Worm (Caenorhabditis elegans): ENCODE measurements around the gene tasp-1.
A peak's percentile ranks its signal among the peaks of the same experiment; 100 is the strongest.

tasp-1 gene

ce11 chrIII:10759050-10760023 lies at the start of gene tasp-1 (continued):
- peak in 1 of 2 experiments; percentile 89 for TF ChIP-seq ZK546.5 (tag; optimal IDR thresholded peaks at IDR 0.05)
- TF ChIP-seq ceh-20 (GFP tag; IDR thresholded peaks at IDR 0.05) = peak; percentile 100
- peak; percentile 88 for TF ChIP-seq egl-27 (tag; optimal IDR thresholded peaks at IDR 0.05)
- TF ChIP-seq lin-38 (GFP tag; IDR thresholded peaks at IDR 0.05) = peak; percentile 99
- peak; percentile 98 for TF ChIP-seq duxl-1 (tag; optimal IDR thresholded peaks at IDR 0.05; ENCODE audit: poor library complexity)
- TF ChIP-seq R02D3.7 (tag; optimal IDR thresholded peaks at IDR 0.05) = peak; percentile 71
- TF ChIP-seq cey-2 (tag; optimal IDR thresholded peaks at IDR 0.05; ENCODE audit: borderline replicate concordance, insufficient read depth) = peak; percentile 88
- peak; percentile 100 for TF ChIP-seq nhr-6 (tag; optimal IDR thresholded peaks at IDR 0.05)

- no peak for TF ChIP-seq lin-39 (tag; optimal IDR thresholded peaks at IDR 0.05)
- no peak for TF ChIP-seq hlh-30 (tag; optimal IDR thresholded peaks at IDR 0.05; ENCODE audit: insufficient read depth)
- TF ChIP-seq skn-1 (tag; optimal IDR thresholded peaks at IDR 0.05) = no peak
- peak; percentile 51 for TF ChIP-seq aha-1 (tag)
- TF ChIP-seq T26A8.4 (GFP tag; IDR thresholded peaks at IDR 0.05) = no peak
- no peak for TF ChIP-seq T20F7.1 (GFP tag; optimal IDR thresholded peaks at IDR 0.05)
Observed at ce11 chrIII:10709676-10710075, 49.4 kb upstream of the tasp-1 start.

ce11 chrIII:10711192-10711673 lies 47.9 kb upstream of the tasp-1 start, which contains the start of gene W09D10.5:
TSS of gene W09D10.5 (minus strand) at chrIII:10711536.
- TF ChIP-seq ces-1 (GFP tag; optimal IDR thresholded peaks at IDR 0.05) (no peak), nhr-42 (GFP tag; IDR thresholded peaks at IDR 0.05) (0 out of 2 replicates have a peak, but pooled peaks have one; percentile 35), lin-38 (GFP tag; IDR thresholded peaks at IDR 0.05) (peak; percentile 44), ceh-62 (tag; optimal IDR thresholded peaks at IDR 0.05) (no peak), unc-62 (GFP tag; optimal IDR thresholded peaks at IDR 0.05 in 1 of 2) (peak in 1 of 2 experiments; percentile 62), unc-62 (tag; optimal IDR thresholded peaks at IDR 0.05) (no peak), dmd-9 (GFP tag; IDR thresholded peaks at IDR 0.05) (no peak), hlh-30 (tag; optimal IDR thresholded peaks at IDR 0.05; ENCODE audit: insufficient read depth) (peak; percentile 36), T26A8.4 (GFP tag; IDR thresholded peaks at IDR 0.05) (peak; percentile 55), aha-1 (tag) (peak; percentile 91), hif-1 (tag; optimal IDR thresholded peaks at IDR 0.05) (peak in 1 of 2 experiments; percentile 55), sdz-12 (GFP tag; optimal IDR thresholded peaks at IDR 0.05) (peak; percentile 27), snpc-4 (tag; optimal IDR thresholded peaks at IDR 0.05) (no peak), hmg-1.1 (GFP tag; IDR thresholded peaks at IDR 0.05) (peak; percentile 42; the same call in 1 of the 2 replicates), fos-1 (tag; optimal IDR thresholded peaks at IDR 0.05) (no peak), lsy-2 (tag; optimal IDR thresholded peaks at IDR 0.05) (peak in 1 of 2 experiments; percentile 28), nhr-10 (tag; optimal IDR thresholded peaks at IDR 0.05) (peak; percentile 1), snpc-1.2 (GFP tag; IDR thresholded peaks at IDR 0.05) (peak; percentile 59; the same call in 1 of the 2 replicates), nhr-102 (tag; optimal IDR thresholded peaks at IDR 0.05) (peak; percentile 9), lim-7 (GFP tag; IDR thresholded peaks at IDR 0.05) (peak; percentile 63; the same call in 1 of the 2 replicates), mxl-3 (GFP tag; optimal IDR thresholded peaks at IDR 0.05) (peak; percentile 40), daf-19 (GFP tag; conservative IDR thresholded peaks at IDR 0.05) (0 out of 2 replicates have a peak, but pooled peaks have one; percentile 27), cey-2 (tag; optimal IDR thresholded peaks at IDR 0.05; ENCODE audit: borderline replicate concordance, insufficient read depth) (no peak), pha-4 (GFP tag; IDR thresholded peaks at IDR 0.05) (0 out of 2 replicates have a peak, but pooled peaks have one; percentile 44), pha-4 (tag; optimal IDR thresholded peaks at IDR 0.05) (no peak), ctbp-1 (GFP tag; IDR thresholded peaks at IDR 0.05) (0 out of 2 replicates have a peak, but pooled peaks have one; percentile 39), mdl-1 (tag; optimal IDR thresholded peaks at IDR 0.05) (no peak), daf-16 (GFP tag; optimal IDR thresholded peaks at IDR 0.05) (no peak), daf-16 (tag; optimal IDR thresholded peaks at IDR 0.05) (peak; percentile 79), Y105C5A.15 (GFP tag; IDR thresholded peaks at IDR 0.05) (no peak), saeg-2 (GFP tag; IDR thresholded peaks at IDR 0.05) (no peak), mes-2 (tag; optimal IDR thresholded peaks at IDR 0.05; ENCODE audit: poor library complexity, severe bottlenecking) (peak; percentile 41), arid-1 (GFP tag; conservative IDR thresholded peaks at IDR 0.05) (0 out of 2 replicates have a peak, but pooled peaks have one; percentile 43), nhr-41 (GFP tag; IDR thresholded peaks at IDR 0.05) (no peak), T20F7.1 (GFP tag; optimal IDR thresholded peaks at IDR 0.05) (no peak)
